Fruit fly (Drosophila melanogaster) whole organism, prepupa: Measurements from ENCODE around the gene CG42673.
A peak's percentile ranks its signal among the peaks of the same experiment; 100 is the strongest.

Experiments
- Blimp-1 ChIP-seq: fragments of 200-800 bp; sonication (Bioruptor generic); optimal IDR thresholded peaks from 3 replicates; lab custom pipeline; 2017; ENCODE audit warnings: missing biosample characterization, missing genetic modification characterization, mild to moderate bottlenecking, moderate library complexity, missing genetic modification reagents
- CG10631 ChIP-seq: fragments of 200-800 bp; sonication (Bioruptor generic); optimal IDR thresholded peaks from 2 replicates; lab custom pipeline; 2016; ENCODE audit warnings: missing biosample characterization, missing genetic modification characterization
- CG10669 ChIP-seq: fragments of 200-800 bp; sonication (Bioruptor generic); optimal IDR thresholded peaks from 3 replicates; lab custom pipeline; 2018; ENCODE audit warnings: missing biosample characterization, mild to moderate bottlenecking, missing genetic modification characterization, moderate library complexity
- CG11762 ChIP-seq: fragments of 200-800 bp; sonication (Bioruptor generic); optimal IDR thresholded peaks from 3 replicates; lab custom pipeline; 2016; ENCODE audit warnings: missing biosample characterization, missing genetic modification characterization; ENCODE audit not compliant: insufficient read depth
- CG11902 ChIP-seq: fragments of 200-800 bp; sonication (Bioruptor generic); optimal IDR thresholded peaks from 3 replicates; lab custom pipeline; 2016; ENCODE audit warnings: missing biosample characterization, missing genetic modification characterization
- CG15336 ChIP-seq: fragments of 200-800 bp; sonication (Bioruptor generic); IDR thresholded peaks from 2 replicates; pipeline ENCODE4 v1.3.6; 2022; ENCODE audit warnings: missing biosample characterization, missing genetic modification characterization
- CG1621 ChIP-seq: fragments of 200-800 bp; sonication (Bioruptor generic); optimal IDR thresholded peaks from 3 replicates; lab custom pipeline; 2018; ENCODE audit warnings: missing biosample characterization, mild to moderate bottlenecking, missing genetic modification characterization
- CG16779 ChIP-seq: fragments of 200-800 bp; sonication (Bioruptor generic); optimal IDR thresholded peaks from 3 replicates; lab custom pipeline; 2017; ENCODE audit warnings: missing biosample characterization, mild to moderate bottlenecking, missing genetic modification characterization
- CG3032 ChIP-seq: fragments of 200-800 bp; optimal IDR thresholded peaks from 2 replicates; lab custom pipeline; 2019; ENCODE audit warnings: missing biosample characterization, mild to moderate bottlenecking, missing genetic modification characterization, moderate library complexity
- CG31627 ChIP-seq: fragments of 200-800 bp; sonication (Bioruptor generic); optimal IDR thresholded peaks from 3 replicates; lab custom pipeline; 2016; ENCODE audit warnings: missing biosample characterization, missing genetic modification characterization
- CG32006 ChIP-seq: fragments of 200-800 bp; sonication (Bioruptor generic); optimal IDR thresholded peaks from 3 replicates; lab custom pipeline; 2017; ENCODE audit warnings: missing biosample characterization, mild to moderate bottlenecking, missing genetic modification characterization
- CG34406 ChIP-seq: fragments of 200-800 bp; sonication (Bioruptor generic); optimal IDR thresholded peaks from 3 replicates; lab custom pipeline; 2016; ENCODE audit warnings: missing biosample characterization, missing genetic modification characterization
- CG3919 ChIP-seq: fragments of 200-800 bp; sonication (Bioruptor generic); optimal IDR thresholded peaks from 3 replicates; lab custom pipeline; 2016; ENCODE audit warnings: missing biosample characterization, missing genetic modification characterization
- CG4318 ChIP-seq: fragments of 200-800 bp; sonication (Bioruptor generic); optimal IDR thresholded peaks from 3 replicates; lab custom pipeline; 2017; ENCODE audit warnings: missing biosample characterization, mild to moderate bottlenecking, missing genetic modification characterization
- CG6163 ChIP-seq: fragments of 200-800 bp; sonication (Bioruptor generic); IDR thresholded peaks from 3 replicates; pipeline ENCODE4 v1.3.6; 2022; ENCODE audit warnings: missing biosample characterization, missing genetic modification characterization
- CG6276 ChIP-seq: fragments of 200-800 bp; sonication (Bioruptor generic); optimal IDR thresholded peaks from 2 replicates; lab custom pipeline; 2017; ENCODE audit warnings: missing biosample characterization, mild to moderate bottlenecking, missing genetic modification characterization
- CG6808 ChIP-seq: fragments of 200-800 bp; sonication (Bioruptor generic); optimal IDR thresholded peaks from 3 replicates; lab custom pipeline; 2017; ENCODE audit warnings: missing biosample characterization, missing genetic modification characterization, mild to moderate bottlenecking, moderate library complexity, missing genetic modification reagents
- CG6854 ChIP-seq: fragments of 200-800 bp; sonication (Bioruptor generic); optimal IDR thresholded peaks from 2 replicates; lab custom pipeline; 2017; ENCODE audit warnings: missing biosample characterization, mild to moderate bottlenecking, missing genetic modification characterization
- CG7368 ChIP-seq: fragments of 200-800 bp; sonication (Bioruptor generic); optimal IDR thresholded peaks from 3 replicates; lab custom pipeline; 2016; ENCODE audit warnings: missing biosample characterization, missing genetic modification characterization
- CG8119 ChIP-seq: fragments of 200-800 bp; sonication (Bioruptor generic); IDR thresholded peaks from 3 replicates; pipeline ENCODE4 v1.3.6; 2022; ENCODE audit warnings: missing biosample characterization, missing genetic modification characterization
- CG8319 ChIP-seq: fragments of 200-800 bp; sonication (Bioruptor generic); optimal IDR thresholded peaks from 3 replicates; lab custom pipeline; 2016; ENCODE audit warnings: missing biosample characterization, missing genetic modification characterization
- CG8632 ChIP-seq: fragments of 200-800 bp; sonication (Bioruptor generic); optimal IDR thresholded peaks from 3 replicates; lab custom pipeline; 2016; ENCODE audit warnings: missing biosample characterization, missing genetic modification characterization
- CG9139 ChIP-seq: fragments of 200-800 bp; sonication (Bioruptor generic); optimal IDR thresholded peaks from 3 replicates; lab custom pipeline; 2017; ENCODE audit warnings: missing biosample characterization, mild to moderate bottlenecking, missing genetic modification characterization
- Eip75B ChIP-seq: fragments of 200-800 bp; sonication (Bioruptor generic); optimal IDR thresholded peaks from 3 replicates; lab custom pipeline; 2016; ENCODE audit warnings: missing biosample characterization, missing genetic modification characterization
- Eip78C ChIP-seq: fragments of 200-800 bp; sonication (Bioruptor generic); peaks from one replicate; lab custom pipeline; 2016; ENCODE audit warnings: missing biosample characterization, missing genetic modification characterization
- Eip93F ChIP-seq: fragments of 200-800 bp; sonication (Bioruptor generic); optimal IDR thresholded peaks from 2 replicates; lab custom pipeline; 2016; ENCODE audit warnings: missing biosample characterization, mild to moderate bottlenecking, missing genetic modification characterization
- Ets96B ChIP-seq: fragments of 200-800 bp; optimal IDR thresholded peaks from 2 replicates; lab custom pipeline; 2019; ENCODE audit warnings: missing biosample characterization, mild to moderate bottlenecking, missing genetic modification characterization, moderate library complexity
- Gug ChIP-seq: fragments of 200-800 bp; sonication (Bioruptor generic); IDR thresholded peaks from 2 replicates; pipeline ENCODE4 v1.3.6; 2022; ENCODE audit warnings: missing biosample characterization, missing genetic modification characterization
- Lpt ChIP-seq: fragments of 200-800 bp; sonication (Bioruptor generic); optimal IDR thresholded peaks from 3 replicates; lab custom pipeline; 2016; ENCODE audit warnings: missing biosample characterization, missing genetic modification characterization
- OdsH ChIP-seq: fragments of 200-800 bp; sonication (Bioruptor generic); optimal IDR thresholded peaks from 3 replicates; lab custom pipeline; 2016; ENCODE audit warnings: missing biosample characterization, missing genetic modification characterization
- Smox ChIP-seq: fragments of 200-800 bp; sonication (Bioruptor generic); optimal IDR thresholded peaks from 3 replicates; lab custom pipeline; 2016; ENCODE audit warnings: missing biosample characterization, missing genetic modification characterization
- achi ChIP-seq: fragments of 200-800 bp; sonication (Bioruptor generic); optimal IDR thresholded peaks from 3 replicates; lab custom pipeline; 2016; ENCODE audit warnings: missing biosample characterization, missing genetic modification characterization
- acj6 ChIP-seq: fragments of 200-800 bp; sonication (Bioruptor generic); optimal IDR thresholded peaks from 3 replicates; lab custom pipeline; 2016; ENCODE audit warnings: missing biosample characterization, missing genetic modification characterization
- cyc ChIP-seq: fragments of 200-800 bp; sonication (Bioruptor generic); optimal IDR thresholded peaks from 3 replicates; lab custom pipeline; 2016; ENCODE audit warnings: missing biosample characterization, missing genetic modification characterization
- eg ChIP-seq: fragments of 200-800 bp; sonication (Bioruptor generic); IDR thresholded peaks from 3 replicates; pipeline ENCODE4 v1.3.6; 2022; ENCODE audit warnings: missing biosample characterization, missing genetic modification characterization
- esn ChIP-seq: fragments of 200-800 bp; sonication (Bioruptor generic); optimal IDR thresholded peaks from 2 replicates; lab custom pipeline; 2016; ENCODE audit warnings: missing biosample characterization, mild to moderate bottlenecking, missing genetic modification characterization, moderate library complexity
- fd85E ChIP-seq: fragments of 200-800 bp; sonication (Bioruptor generic); optimal IDR thresholded peaks from 3 replicates; lab custom pipeline; 2016; ENCODE audit warnings: missing biosample characterization, missing genetic modification characterization
- fkh ChIP-seq: fragments of 200-800 bp; sonication (Bioruptor generic); optimal IDR thresholded peaks from 3 replicates; lab custom pipeline; 2017; ENCODE audit warnings: missing biosample characterization, mild to moderate bottlenecking, missing genetic modification characterization, moderate library complexity
- lz ChIP-seq: fragments of 200-800 bp; sonication (Bioruptor generic); optimal IDR thresholded peaks from 3 replicates; lab custom pipeline; 2016; ENCODE audit warnings: missing biosample characterization, missing genetic modification characterization
- net ChIP-seq: fragments of 200-800 bp; sonication (Bioruptor generic); optimal IDR thresholded peaks from 3 replicates; lab custom pipeline; 2016; ENCODE audit warnings: missing biosample characterization, missing genetic modification characterization
- pdm3 ChIP-seq: fragments of 200-800 bp; sonication (Bioruptor generic); optimal IDR thresholded peaks from 3 replicates; lab custom pipeline; 2016; ENCODE audit warnings: missing biosample characterization, missing genetic modification characterization
- spab ChIP-seq: fragments of 200-800 bp; sonication (Bioruptor generic); optimal IDR thresholded peaks from 2 replicates; lab custom pipeline; 2017; ENCODE audit warnings: missing biosample characterization, mild to moderate bottlenecking, missing genetic modification characterization, missing genetic modification reagents
- topi ChIP-seq: fragments of 200-800 bp; sonication (Bioruptor generic); optimal IDR thresholded peaks from 3 replicates; lab custom pipeline; 2016; ENCODE audit warnings: missing biosample characterization, missing genetic modification characterization
- vri ChIP-seq: fragments of 200-800 bp; sonication (Bioruptor generic); optimal IDR thresholded peaks from 3 replicates; lab custom pipeline; 2016; ENCODE audit warnings: missing biosample characterization, mild to moderate bottlenecking, missing genetic modification characterization

CG42673 gene

DNA sequence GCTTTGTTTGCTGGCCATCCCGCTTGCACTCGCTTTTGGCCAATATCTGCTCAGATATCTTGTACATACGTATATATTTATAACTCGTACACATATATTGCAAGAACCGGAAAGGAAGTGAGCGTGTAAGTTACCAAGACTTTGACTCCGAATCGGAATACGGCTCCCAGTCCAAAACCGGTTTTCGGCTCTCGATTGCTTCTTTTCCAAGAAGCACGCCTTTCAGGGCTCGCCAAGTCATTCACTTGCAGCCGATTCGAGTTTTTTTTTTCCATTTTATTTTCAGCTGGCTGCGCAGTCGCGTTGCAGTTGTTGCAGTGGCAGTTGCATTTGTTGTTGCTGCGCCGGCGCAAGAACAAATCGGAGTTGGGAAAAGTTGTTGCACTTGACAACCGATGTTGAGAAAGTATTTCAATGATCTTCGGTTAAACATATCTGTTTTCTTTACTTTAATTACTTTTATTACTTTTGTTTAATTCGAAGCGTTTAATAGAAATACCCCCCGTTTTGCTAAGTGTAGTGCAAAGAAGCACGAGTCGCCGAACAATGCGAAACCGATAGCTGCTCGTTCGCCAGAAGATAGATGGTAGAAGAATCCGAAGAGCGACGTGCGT lies 2.8 kb downstream of the CG42673 start (continued):
- peak; percentile 58 for TF ChIP-seq CG1621 (tag; lab: Kevin White, UChicago)
- peak; percentile 61 for TF ChIP-seq CG16779 (tag; lab: Kevin White, UChicago)
- TF ChIP-seq pdm3 (GFP tag; lab: Kevin White, UChicago) = peak; percentile 45
- peak; percentile 62 for TF ChIP-seq cyc (GFP tag; lab: Kevin White, UChicago)
- peak; percentile 51 for TF ChIP-seq net (GFP tag; lab: Kevin White, UChicago)
- TF ChIP-seq CG11902 (GFP tag; lab: Kevin White, UChicago) = peak; percentile 1
- no peak for TF ChIP-seq Blimp-1 (GFP tag; lab: Kevin White, UChicago)
- TF ChIP-seq CG6276 (GFP tag; lab: Kevin White, UChicago) = peak; percentile 41
- peak; percentile 63 for TF ChIP-seq CG15336 (GFP tag; lab: Robert Waterston, UW)
- TF ChIP-seq CG6854 (GFP tag; lab: Kevin White, UChicago) = no peak
- peak; percentile 46 for TF ChIP-seq CG8319 (GFP tag; lab: Kevin White, UChicago)
- no peak for TF ChIP-seq CG4318 (GFP tag; lab: Kevin White, UChicago)
- peak; percentile 87 for TF ChIP-seq eg (GFP tag; lab: Robert Waterston, UW)
- peak; percentile 43 for TF ChIP-seq CG11762 (GFP tag; lab: Kevin White, UChicago)
- TF ChIP-seq CG3919 (GFP tag; lab: Kevin White, UChicago) = peak; percentile 78
- peak; percentile 60 for TF ChIP-seq CG9139 (GFP tag; lab: Kevin White, UChicago)
- peak; percentile 51 for TF ChIP-seq Lpt
- TF ChIP-seq Ets96B (tag; lab: Kevin White, UChicago) = peak; percentile 79
- TF ChIP-seq fkh (GFP tag; lab: Kevin White, UChicago) = no peak
- TF ChIP-seq CG8632 (GFP tag; lab: Kevin White, UChicago) = peak; percentile 19

DNA sequence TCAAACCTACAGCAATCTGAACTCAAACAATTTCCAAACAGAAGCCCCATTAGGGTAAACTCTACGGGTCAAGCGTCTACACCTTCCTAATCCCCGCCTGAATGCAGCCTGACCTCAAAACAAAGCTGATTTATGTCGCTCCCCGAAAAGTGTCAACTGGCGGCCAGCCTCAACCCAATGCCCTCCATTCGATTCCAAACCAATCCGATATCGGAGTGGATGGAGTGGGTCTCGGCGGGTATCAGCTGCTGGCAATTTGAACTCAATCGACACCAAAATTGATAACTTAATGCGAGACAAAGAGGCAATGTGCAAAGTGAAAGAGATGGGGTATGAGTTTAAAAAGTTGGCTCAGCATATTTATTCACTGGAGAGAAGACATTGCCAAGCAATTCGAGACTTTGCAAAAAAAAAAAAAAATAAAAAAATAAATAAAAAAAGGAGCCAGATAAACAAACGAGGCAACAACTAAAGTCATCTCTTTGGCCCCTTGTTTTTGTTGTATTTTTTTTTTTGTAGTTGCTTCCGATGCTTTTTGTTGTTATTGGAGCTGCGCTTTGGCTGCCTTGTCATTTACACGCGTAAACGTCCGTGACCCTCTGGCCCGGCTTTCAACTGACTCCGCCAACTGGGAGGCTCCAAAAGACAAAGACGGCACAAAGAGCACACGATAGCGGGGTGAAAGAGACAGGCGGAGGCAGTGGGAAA lies 4.0 kb downstream of the CG42673 start:
- peak; percentile 2 for TF ChIP-seq fd85E (GFP tag; lab: Kevin White, UChicago)
- TF ChIP-seq Eip75B (GFP tag; lab: Kevin White, UChicago) = peak; percentile 37
- TF ChIP-seq CG11762 (GFP tag; lab: Kevin White, UChicago) = peak; percentile 31
- TF ChIP-seq CG8319 (GFP tag; lab: Kevin White, UChicago) = no peak
- peak; percentile 15 for TF ChIP-seq OdsH
- TF ChIP-seq CG32006 (GFP tag; lab: Kevin White, UChicago) = no peak
- no peak for TF ChIP-seq fkh (GFP tag; lab: Kevin White, UChicago)
- TF ChIP-seq CG6163 = peak; percentile 75; the same call in 2 of the 3 replicates
- TF ChIP-seq CG8119 (GFP tag; lab: Robert Waterston, UW) = 0 out of 3 replicates have a peak, but pooled peaks have one; percentile 15
- TF ChIP-seq CG1621 (tag; lab: Kevin White, UChicago) = peak; percentile 53
- TF ChIP-seq CG15336 (GFP tag; lab: Robert Waterston, UW) = no peak
- no peak for TF ChIP-seq Eip93F (GFP tag; lab: Kevin White, UChicago)
- TF ChIP-seq CG9139 (GFP tag; lab: Kevin White, UChicago) = peak; percentile 75
- TF ChIP-seq CG8632 (GFP tag; lab: Kevin White, UChicago) = peak; percentile 59
- peak; percentile 72 for TF ChIP-seq CG6808 (GFP tag; lab: Kevin White, UChicago)
- TF ChIP-seq CG3032 (tag; lab: Kevin White, UChicago) = peak; percentile 28
- peak; percentile 14 for TF ChIP-seq Lpt
- peak; percentile 25 for TF ChIP-seq achi
- TF ChIP-seq CG16779 (tag; lab: Kevin White, UChicago) = peak; percentile 24
- TF ChIP-seq cyc (GFP tag; lab: Kevin White, UChicago) = no peak
- TF ChIP-seq CG11902 (GFP tag; lab: Kevin White, UChicago) = no peak
- peak; percentile 58 for TF ChIP-seq spab (GFP tag; lab: Kevin White, UChicago)
- TF ChIP-seq lz (GFP tag; lab: Kevin White, UChicago) = no peak
- TF ChIP-seq CG6276 (GFP tag; lab: Kevin White, UChicago) = no peak
- no peak for TF ChIP-seq Gug
- peak; percentile 35 for TF ChIP-seq CG10669
- no peak for TF ChIP-seq eg (GFP tag; lab: Robert Waterston, UW)
- TF ChIP-seq Smox (GFP tag; lab: Kevin White, UChicago) = no peak
- peak; percentile 88 for TF ChIP-seq Eip78C (GFP tag; lab: Kevin White, UChicago)
- no peak for TF ChIP-seq CG10631 (GFP tag; lab: Kevin White, UChicago)
- TF ChIP-seq CG7368 (GFP tag; lab: Kevin White, UChicago) = peak; percentile 41
- peak; percentile 58 for TF ChIP-seq CG34406 (GFP tag; lab: Kevin White, UChicago)
- TF ChIP-seq Blimp-1 (GFP tag; lab: Kevin White, UChicago) = no peak
- TF ChIP-seq esn = no peak
- no peak for TF ChIP-seq CG31627
- TF ChIP-seq topi (GFP tag; lab: Kevin White, UChicago) = peak; percentile 18
- peak; percentile 34 for TF ChIP-seq CG6854 (GFP tag; lab: Kevin White, UChicago)
- TF ChIP-seq acj6 (GFP tag; lab: Kevin White, UChicago) = no peak
- peak; percentile 27 for TF ChIP-seq Ets96B (tag; lab: Kevin White, UChicago)
- TF ChIP-seq vri (GFP tag; lab: Kevin White, UChicago) = no peak
